Worm (Caenorhabditis elegans) whole organism, young adult: Measurements from ENCODE around the gene ZK897.10.

ENCODE experiments used
- C06A6.2 ChIP-seq: fragments of 200-800 bp; sonication (Bioruptor generic); conservative IDR thresholded peaks from 2 replicates; pipeline ENCODE4 v1.3.6; 2022; ENCODE audit warnings: missing genetic modification characterization, missing compliant biosample characterization
- F22D6.2 ChIP-seq: sonication (generic microtip); optimal IDR thresholded peaks from 2 replicates; lab custom pipeline; 2016; ENCODE audit warnings: mild to moderate bottlenecking, missing genetic modification characterization, missing compliant biosample characterization
- F23B12.7 ChIP-seq: sonication (generic microtip); optimal IDR thresholded peaks from 2 replicates; lab custom pipeline; 2017; ENCODE audit warnings: missing genetic modification characterization, mild to moderate bottlenecking, missing compliant biosample characterization, antibody characterized with exemption, moderate library complexity; ENCODE audit not compliant: insufficient read depth
- F57C9.4 ChIP-seq: sonication (generic microtip); optimal IDR thresholded peaks from 2 replicates; lab custom pipeline; 2017; ENCODE audit warnings: mild to moderate bottlenecking, missing genetic modification characterization, missing compliant biosample characterization
- K11D2.4 ChIP-seq: fragments of 200-800 bp; sonication (Bioruptor generic); IDR thresholded peaks from 2 replicates; pipeline ENCODE4 v1.3.6; 2022; ENCODE audit warnings: missing genetic modification reagents, missing genetic modification characterization, missing compliant biosample characterization
- Y53F4B.3 ChIP-seq: fragments of 200-800 bp; sonication (Bioruptor generic); IDR thresholded peaks from 2 replicates; pipeline ENCODE4 v1.3.6; 2022; ENCODE audit warnings: missing genetic modification reagents, missing genetic modification characterization, missing compliant biosample characterization
- Y95B8A.8 ChIP-seq: fragments of 200-800 bp; sonication (Bioruptor generic); IDR thresholded peaks from 2 replicates; pipeline ENCODE4 v1.3.6; 2022; ENCODE audit warnings: missing genetic modification reagents, missing genetic modification characterization, missing compliant biosample characterization
- akir-1 ChIP-seq: fragments of 200-800 bp; sonication (Bioruptor generic); optimal IDR thresholded peaks from 2 replicates; lab custom pipeline; 2018; ENCODE audit warnings: mild to moderate bottlenecking, missing genetic modification characterization, moderate library complexity, missing compliant biosample characterization
- aptf-3 ChIP-seq: fragments of 200-800 bp; sonication (Bioruptor generic); IDR thresholded peaks from 2 replicates; pipeline ENCODE4 v1.3.6; 2022; ENCODE audit warnings: missing genetic modification characterization, missing compliant biosample characterization
- atf-7 ChIP-seq: sonication (generic microtip); optimal IDR thresholded peaks from 2 replicates; lab custom pipeline; 2017; ENCODE audit warnings: mild to moderate bottlenecking, missing genetic modification characterization, missing compliant biosample characterization
- attf-3 ChIP-seq: fragments of 200-800 bp; sonication (Bioruptor generic); conservative IDR thresholded peaks from 2 replicates; pipeline ENCODE4 v1.3.6; 2022; ENCODE audit warnings: missing genetic modification reagents, missing genetic modification characterization, missing compliant biosample characterization
- attf-5 ChIP-seq: fragments of 200-800 bp; sonication (Bioruptor generic); optimal IDR thresholded peaks from 2 replicates; lab custom pipeline; 2018; ENCODE audit warnings: mild to moderate bottlenecking, missing genetic modification characterization, missing compliant biosample characterization
- bed-2 ChIP-seq: fragments of 200-800 bp; sonication (Bioruptor generic); IDR thresholded peaks from 2 replicates; pipeline ENCODE4 v1.3.6; 2022; ENCODE audit warnings: missing genetic modification reagents, missing genetic modification characterization, missing compliant biosample characterization
- ccch-3 ChIP-seq: fragments of 200-800 bp; sonication (Bioruptor generic); optimal IDR thresholded peaks from 2 replicates; lab custom pipeline; 2018; ENCODE audit warnings: mild to moderate bottlenecking, missing genetic modification characterization, missing compliant biosample characterization
- cebp-1 ChIP-seq, 2 experiments: fragments of 200-800 bp in 1 of 2; sonication (Bioruptor generic) in 1 of 2; sonication (generic microtip) in 1 of 2; IDR thresholded peaks in 1 of 2; optimal IDR thresholded peaks in 1 of 2; 2 replicates each; pipeline versions ENCODE4 v1.3.6 to Lab custom; 2017 to 2022; ENCODE audit warnings: missing compliant biosample characterization in 2 of 2, missing genetic modification characterization in 2 of 2, mild to moderate bottlenecking in 1 of 2, missing genetic modification reagents in 1 of 2, moderate library complexity in 1 of 2
- chd-7 ChIP-seq: sonication (generic microtip); optimal IDR thresholded peaks from 2 replicates; lab custom pipeline; 2016; ENCODE audit warnings: mild to moderate bottlenecking, missing genetic modification characterization, moderate library complexity, missing compliant biosample characterization
- die-1 ChIP-seq: sonication (generic microtip); optimal IDR thresholded peaks from 2 replicates; lab custom pipeline; 2016; ENCODE audit warnings: missing genotype, mild to moderate bottlenecking, missing genetic modification characterization, missing compliant biosample characterization
- efl-1 ChIP-seq: fragments of 150-350 bp; optimal IDR thresholded peaks from 2 replicates; lab custom pipeline; 2014; ENCODE audit warnings: missing biosample characterization, missing genetic modification reagents, missing genetic modification characterization
- ekl-4 ChIP-seq: fragments of 200-800 bp; sonication (Bioruptor generic); IDR thresholded peaks from 2 replicates; pipeline ENCODE4 v1.3.6; 2022; ENCODE audit warnings: missing genetic modification reagents, missing genetic modification characterization, missing compliant biosample characterization
- ets-4 ChIP-seq: fragments of 200-800 bp; sonication (Bioruptor generic); optimal IDR thresholded peaks from 2 replicates; lab custom pipeline; 2018; ENCODE audit warnings: mild to moderate bottlenecking, missing genetic modification characterization, missing compliant biosample characterization
- hmg-1.2 ChIP-seq: fragments of 200-800 bp; sonication (Bioruptor generic); IDR thresholded peaks from 2 replicates; pipeline ENCODE4 v1.3.6; 2022; ENCODE audit warnings: missing genetic modification reagents, missing genetic modification characterization, missing compliant biosample characterization
- lag-1 ChIP-seq: fragments of 200-800 bp; sonication (Bioruptor generic); IDR thresholded peaks from 2 replicates; pipeline ENCODE4 v1.3.6; 2022; ENCODE audit warnings: missing genetic modification reagents, missing genetic modification characterization, missing compliant biosample characterization
- lin-40 ChIP-seq: sonication (generic microtip); optimal IDR thresholded peaks from 2 replicates; lab custom pipeline; 2016; ENCODE audit warnings: missing genetic modification characterization, mild to moderate bottlenecking, missing compliant biosample characterization, missing genotype, missing genetic modification reagents
- lin-54 ChIP-seq: fragments of 200-800 bp; sonication (Bioruptor generic); optimal IDR thresholded peaks from 2 replicates; lab custom pipeline; 2018; ENCODE audit warnings: mild to moderate bottlenecking, missing genetic modification characterization, missing compliant biosample characterization
- lsy-27 ChIP-seq: sonication (generic microtip); optimal IDR thresholded peaks from 2 replicates; lab custom pipeline; 2017; ENCODE audit warnings: missing genetic modification characterization, mild to moderate bottlenecking, missing compliant biosample characterization, antibody characterized with exemption, missing genotype, borderline replicate concordance; ENCODE audit not compliant: insufficient read depth
- madf-10 ChIP-seq: sonication (generic microtip); optimal IDR thresholded peaks from 2 replicates; lab custom pipeline; 2016; ENCODE audit warnings: mild to moderate bottlenecking, missing genetic modification characterization, missing compliant biosample characterization
- madf-3 ChIP-seq: fragments of 200-800 bp; sonication (Bioruptor generic); IDR thresholded peaks from 2 replicates; pipeline ENCODE4 v1.3.6; 2022; ENCODE audit warnings: missing genetic modification reagents, missing genetic modification characterization, missing compliant biosample characterization
- mcd-1 ChIP-seq: fragments of 200-800 bp; sonication (Bioruptor generic); IDR thresholded peaks from 2 replicates; pipeline ENCODE4 v1.3.6; 2022; ENCODE audit warnings: missing genetic modification reagents, missing genetic modification characterization, missing compliant biosample characterization
- mes-4 ChIP-seq: sonication (generic microtip); optimal IDR thresholded peaks from 2 replicates; lab custom pipeline; 2016; ENCODE audit warnings: missing genotype, missing genetic modification characterization, missing compliant biosample characterization
- mxl-1 ChIP-seq: sonication (generic microtip); optimal IDR thresholded peaks from 2 replicates; lab custom pipeline; 2016; ENCODE audit warnings: missing genetic modification characterization, missing compliant biosample characterization
- nfya-2 ChIP-seq: fragments of 200-800 bp; sonication (Bioruptor generic); IDR thresholded peaks from 2 replicates; pipeline ENCODE4 v1.3.6; 2022; ENCODE audit warnings: missing genetic modification reagents, missing genetic modification characterization, missing compliant biosample characterization
- nfyb-1 ChIP-seq: fragments of 200-800 bp; sonication (Bioruptor generic); IDR thresholded peaks from 2 replicates; pipeline ENCODE4 v1.3.6; 2022; ENCODE audit warnings: missing genetic modification reagents, missing genetic modification characterization, missing compliant biosample characterization
- nhr-120 ChIP-seq: fragments of 200-800 bp; sonication (Bioruptor generic); IDR thresholded peaks from 2 replicates; pipeline ENCODE4 v1.3.6; 2022; ENCODE audit warnings: missing genetic modification characterization, missing compliant biosample characterization
- nhr-27 ChIP-seq: fragments of 200-800 bp; sonication (Bioruptor generic); optimal IDR thresholded peaks from 2 replicates; lab custom pipeline; 2018; ENCODE audit warnings: mild to moderate bottlenecking, missing genetic modification characterization, moderate library complexity, missing compliant biosample characterization
- nhr-80 ChIP-seq: sonication (generic microtip); optimal IDR thresholded peaks from 2 replicates; lab custom pipeline; 2016; ENCODE audit warnings: missing genetic modification characterization, missing compliant biosample characterization
- nhr-90 ChIP-seq: sonication (generic microtip); optimal IDR thresholded peaks from 2 replicates; lab custom pipeline; 2016; ENCODE audit warnings: missing genotype, mild to moderate bottlenecking, missing genetic modification characterization, missing compliant biosample characterization
- rcor-1 ChIP-seq: fragments of 200-800 bp; sonication (Bioruptor generic); IDR thresholded peaks from 2 replicates; pipeline ENCODE4 v1.3.6; 2022; ENCODE audit warnings: missing genetic modification reagents, missing genetic modification characterization, missing compliant biosample characterization
- rpc-1 ChIP-seq, 2 experiments: fragments of 150-350 bp in 1 of 2; sonication (generic microtip) in 1 of 2; optimal IDR thresholded peaks; 2 replicates each; lab custom pipeline; 2014 to 2018; ENCODE audit warnings: missing biosample characterization in 1 of 2, missing genetic modification characterization in 1 of 2, missing genetic modification reagents in 1 of 2, missing genotype in 1 of 2
- sea-2 ChIP-seq: fragments of 200-800 bp; sonication (Bioruptor generic); IDR thresholded peaks from 2 replicates; pipeline ENCODE4 v1.3.6; 2022; ENCODE audit warnings: missing genetic modification characterization, missing compliant biosample characterization
- snpc-1.1 ChIP-seq: sonication (generic microtip); optimal IDR thresholded peaks from 2 replicates; lab custom pipeline; 2017; ENCODE audit warnings: missing genetic modification characterization, mild to moderate bottlenecking, missing compliant biosample characterization, antibody characterized with exemption, moderate library complexity, missing genotype, missing genetic modification reagents; ENCODE audit not compliant: insufficient read depth
- somi-1 ChIP-seq: fragments of 200-800 bp; sonication (Bioruptor generic); optimal IDR thresholded peaks from 2 replicates; lab custom pipeline; 2018; ENCODE audit warnings: mild to moderate bottlenecking, missing genetic modification characterization, missing compliant biosample characterization
- tbp1 ChIP-seq: fragments of 200-800 bp; sonication (Bioruptor generic); optimal IDR thresholded peaks from 2 replicates; lab custom pipeline; 2018; ENCODE audit warnings: mild to moderate bottlenecking, missing genetic modification characterization, missing compliant biosample characterization
- xnd-1 ChIP-seq: sonication (generic microtip); optimal IDR thresholded peaks from 2 replicates; lab custom pipeline; 2016; ENCODE audit warnings: missing genotype, missing genetic modification reagents, missing genetic modification characterization, missing compliant biosample characterization
- ztf-18 ChIP-seq: sonication (generic microtip); optimal IDR thresholded peaks from 2 replicates; lab custom pipeline; 2016; ENCODE audit warnings: missing genotype, mild to moderate bottlenecking, missing genetic modification characterization, missing compliant biosample characterization
- ztf-22 ChIP-seq: fragments of 200-800 bp; sonication (Bioruptor generic); optimal IDR thresholded peaks from 2 replicates; lab custom pipeline; 2018; ENCODE audit warnings: mild to moderate bottlenecking, missing genetic modification characterization, moderate library complexity, missing compliant biosample characterization
- ztf-26 ChIP-seq: sonication (generic microtip); optimal IDR thresholded peaks from 2 replicates; lab custom pipeline; 2017; ENCODE audit warnings: missing genetic modification characterization, missing compliant biosample characterization

ZK897.10 gene

ce11 chrIV:12765067-12765466, at the start of gene ZK897.10:
ZK897.10 (plus strand) TSS chrIV:12765351.
- TF ChIP-seq nhr-90 (no peak), nfyb-1 (GFP tag; lab: Robert Waterston, UW) (no peak), C06A6.2 (GFP tag; lab: Robert Waterston, UW) (no peak), lin-40 (tag; lab: Kevin White, UChicago) (no peak), nhr-120 (no peak), madf-10 (tag; lab: Kevin White, UChicago) (no peak), ztf-18 (no peak), Y95B8A.8 (GFP tag; lab: Robert Waterston, UW) (no peak), K11D2.4 (no peak)

- TF ChIP-seq nhr-120 = no peak
- no peak for TF ChIP-seq ekl-4 (GFP tag; lab: Robert Waterston, UW)
- peak; percentile 75 for TF ChIP-seq nhr-80 (tag; lab: Kevin White, UChicago)
- no peak for TF ChIP-seq lag-1 (GFP tag; lab: Robert Waterston, UW)
- TF ChIP-seq ztf-26 (tag; lab: Kevin White, UChicago) = peak; percentile 76
- TF ChIP-seq mes-4 (tag; lab: Kevin White, UChicago) = no peak
- no peak for TF ChIP-seq madf-3 (GFP tag; lab: Robert Waterston, UW)
- TF ChIP-seq attf-3 (GFP tag; lab: Robert Waterston, UW) = no peak
- TF ChIP-seq atf-7 (tag; lab: Kevin White, UChicago) = no peak
- TF ChIP-seq lsy-27 (tag; lab: Kevin White, UChicago) = no peak
- no peak for TF ChIP-seq aptf-3 (GFP tag; lab: Robert Waterston, UW)
- TF ChIP-seq lin-40 (tag; lab: Kevin White, UChicago) = peak; percentile 59
- TF ChIP-seq snpc-1.1 (tag; lab: Kevin White, UChicago) = no peak
- TF ChIP-seq ccch-3 (GFP tag; lab: Kevin White, UChicago) = no peak
- no peak for TF ChIP-seq rpc-1 (optimal IDR thresholded peaks at IDR 0.05; lab: Kevin White, UChicago)
- no peak for TF ChIP-seq rpc-1 (tag; optimal IDR thresholded peaks at IDR 0.05; lab: Kevin White, UChicago)
- no peak for TF ChIP-seq F23B12.7 (tag; lab: Kevin White, UChicago)
- TF ChIP-seq tbp1 (GFP tag; lab: Kevin White, UChicago) = no peak
- TF ChIP-seq nfya-2 (GFP tag; lab: Robert Waterston, UW) = no peak
- TF ChIP-seq madf-10 (tag; lab: Kevin White, UChicago) = no peak
- peak; percentile 61 for TF ChIP-seq ztf-22 (GFP tag; lab: Kevin White, UChicago)
- TF ChIP-seq bed-2 (GFP tag; lab: Robert Waterston, UW) = no peak
- TF ChIP-seq mcd-1 (GFP tag; lab: Robert Waterston, UW) = no peak
- TF ChIP-seq akir-1 = no peak
- no peak for TF ChIP-seq rcor-1 (GFP tag; lab: Robert Waterston, UW)
- TF ChIP-seq xnd-1 (tag; lab: Kevin White, UChicago) = no peak
- no peak for TF ChIP-seq cebp-1 (GFP tag; IDR thresholded peaks at IDR 0.05; lab: Robert Waterston, UW)
- TF ChIP-seq cebp-1 (tag; optimal IDR thresholded peaks at IDR 0.05; lab: Kevin White, UChicago) = peak; percentile 53
- TF ChIP-seq die-1 = no peak
- peak; percentile 82 for TF ChIP-seq hmg-1.2 (GFP tag; lab: Robert Waterston, UW)
- TF ChIP-seq chd-7 (tag; lab: Kevin White, UChicago) = no peak
- peak; percentile 18 for TF ChIP-seq attf-5 (GFP tag; lab: Kevin White, UChicago)
- TF ChIP-seq somi-1 = peak; percentile 34
- no peak for TF ChIP-seq mxl-1 (tag; lab: Kevin White, UChicago)
- TF ChIP-seq nhr-27 (tag; lab: Kevin White, UChicago) = no peak
- no peak for TF ChIP-seq Y53F4B.3 (GFP tag; lab: Robert Waterston, UW)
- no peak for TF ChIP-seq F22D6.2 (tag; lab: Kevin White, UChicago)
- TF ChIP-seq ets-4 (GFP tag; lab: Kevin White, UChicago) = no peak
- TF ChIP-seq F57C9.4 (tag; lab: Kevin White, UChicago) = no peak
- no peak for TF ChIP-seq lin-54 (GFP tag; lab: Kevin White, UChicago)
- TF ChIP-seq sea-2 (GFP tag; lab: Robert Waterston, UW) = no peak
- TF ChIP-seq nfyb-1 (GFP tag; lab: Robert Waterston, UW) = no peak
- TF ChIP-seq efl-1 (GFP tag; lab: Kevin White, UChicago) = no peak
These were observed 49.2 kb upstream of the ZK897.10 start for ce11 chrIV:12715947-12716382.
